Fruit fly (Drosophila melanogaster): ENCODE data around the gene CG4022.

DNA sequence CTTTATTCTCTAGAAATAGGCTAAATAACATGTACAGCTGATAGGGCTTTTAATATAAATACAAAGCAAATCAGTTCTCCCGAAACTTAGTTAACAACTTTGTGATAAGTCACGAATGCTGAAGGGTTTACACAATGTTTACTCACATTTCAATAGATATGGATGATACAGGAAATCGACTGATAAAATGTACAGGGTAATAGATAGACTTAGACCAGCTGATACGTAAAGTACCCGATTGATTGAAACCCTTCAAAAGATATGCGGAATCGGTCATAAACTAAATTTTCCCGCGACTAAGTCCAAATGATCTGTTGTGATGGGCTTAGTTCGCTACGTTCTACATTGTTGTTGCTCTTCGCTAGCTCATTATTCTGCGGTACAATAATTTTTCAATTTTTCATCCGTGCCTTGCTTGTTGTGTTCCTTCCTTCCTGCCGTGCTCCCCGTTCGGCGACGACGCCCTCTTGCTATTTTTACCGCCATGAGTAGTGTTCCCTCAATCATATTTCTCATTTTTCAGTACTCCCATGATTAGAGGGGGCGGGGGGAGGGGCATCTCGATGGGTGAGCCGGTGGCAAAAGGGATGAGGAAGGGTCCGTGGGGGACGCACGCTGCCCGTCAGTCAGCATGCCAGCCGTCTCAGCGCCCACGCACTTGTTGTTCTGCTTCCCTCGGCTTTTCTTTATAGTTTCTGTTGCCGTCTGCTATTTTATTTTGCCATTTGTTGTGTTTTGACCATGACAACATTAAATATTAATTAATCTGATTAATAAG lies 22.4 kb upstream of the CG4022 start:
- TF ChIP-seq CG10348 (GFP tag; IDR thresholded peaks at IDR 0.05) (no peak), CG8159 (tag; optimal IDR thresholded peaks at IDR 0.05) (no peak), CG17806 (tag; optimal IDR thresholded peaks at IDR 0.05) (no peak), Pif1A (GFP tag; optimal IDR thresholded peaks at IDR 0.05) (no peak), CG8301 (tag; optimal IDR thresholded peaks at IDR 0.05) (no peak), rn (GFP tag; IDR thresholded peaks at IDR 0.05) (no peak), EcR (GFP tag; optimal IDR thresholded peaks at IDR 0.05) (no peak), D1 (tag; optimal IDR thresholded peaks at IDR 0.05) (no peak), CG15710 (tag; optimal IDR thresholded peaks at IDR 0.05) (no peak), Ets98B (GFP tag; IDR thresholded peaks at IDR 0.05) (no peak), CG14655 (GFP tag; optimal IDR thresholded peaks at IDR 0.05) (no peak), CG4496 (GFP tag; IDR thresholded peaks at IDR 0.05) (no peak), fd96Ca (GFP tag; IDR thresholded peaks at IDR 0.05) (no peak), CG13204 (GFP tag; optimal IDR thresholded peaks at IDR 0.05) (peak; percentile 11)
